Fruit fly (Drosophila melanogaster): ENCODE results near the gene Dpm1.

Dpm1 gene

dm6 chr2L:19546869-19547710 lies 20.9 kb upstream of the Dpm1 start, which contains the start of gene CG10337:
CG10337 (minus strand) TSS chr2L:19546959.
- TF ChIP-seq CG17801 (GFP tag; optimal IDR thresholded peaks at IDR 0.05; ENCODE audit: partially characterized antibody): peak; percentile 77

dm6 chr2L:19543010-19543564 lies 16.9 kb upstream of the Dpm1 start:
- no peak for TF ChIP-seq CG17801 (GFP tag; optimal IDR thresholded peaks at IDR 0.05; ENCODE audit: partially characterized antibody)

- TF ChIP-seq CG17801 (GFP tag; optimal IDR thresholded peaks at IDR 0.05; ENCODE audit: partially characterized antibody): no peak
These were observed 16.2 kb upstream of the Dpm1 start for dm6 chr2L:19542268-19542773.

- TF ChIP-seq CG17801 (GFP tag; optimal IDR thresholded peaks at IDR 0.05; ENCODE audit: partially characterized antibody): no peak
These were observed 14.1 kb upstream of the Dpm1 start, which contains the start of gene CG13081 for dm6 chr2L:19540307-19540706. CG13081 (plus strand) TSS chr2L:19540607.

dm6 chr2L:19537779-19538456 lies 11.8 kb upstream of the Dpm1 start, which contains the start of gene CG13082:
CG13082 (plus strand) TSS chr2L:19538425.
- no peak for TF ChIP-seq CG17801 (GFP tag; optimal IDR thresholded peaks at IDR 0.05; ENCODE audit: partially characterized antibody)

- no peak for TF ChIP-seq CG17801 (GFP tag; optimal IDR thresholded peaks at IDR 0.05; ENCODE audit: partially characterized antibody)
These were observed 9.1 kb upstream of the Dpm1 start, which contains the start of gene CG31697 for dm6 chr2L:19535234-19535633. CG31697 (plus strand) TSS chr2L:19535448.

- peak; percentile 80 for TF ChIP-seq CG17801 (GFP tag; optimal IDR thresholded peaks at IDR 0.05; ENCODE audit: partially characterized antibody)
These were observed 7.1 kb upstream of the Dpm1 start, which contains the start of gene CG33116 for dm6 chr2L:19533247-19533646. CG33116 (plus strand) TSS chr2L:19533479.

- TF ChIP-seq CG17801 (GFP tag; optimal IDR thresholded peaks at IDR 0.05; ENCODE audit: partially characterized antibody): peak; percentile 20
These were observed 3.9 kb upstream of the Dpm1 start, which contains the start of gene CG10165 for dm6 chr2L:19530092-19530491. CG10165 (minus strand) TSS chr2L:19530305.

- TF ChIP-seq CG17801 (GFP tag; optimal IDR thresholded peaks at IDR 0.05; ENCODE audit: partially characterized antibody): peak; percentile 99
These were observed 2.1 kb upstream of the Dpm1 start for dm6 chr2L:19528308-19528707.

dm6 chr2L:19526844-19527243 lies 676 bp upstream of the Dpm1 start:
- no peak for TF ChIP-seq CG17801 (GFP tag; optimal IDR thresholded peaks at IDR 0.05; ENCODE audit: partially characterized antibody)

- no peak for TF ChIP-seq CG17801 (GFP tag; optimal IDR thresholded peaks at IDR 0.05; ENCODE audit: partially characterized antibody)
These were observed 6.6 kb downstream of the Dpm1 start for dm6 chr2L:19519611-19520010.

dm6 chr2L:19518636-19519086 lies 7.5 kb downstream of the Dpm1 start, which contains the start of gene CG10132:
CG10132 (plus strand) TSS chr2L:19518824.
- no peak for TF ChIP-seq CG17801 (GFP tag; optimal IDR thresholded peaks at IDR 0.05; ENCODE audit: partially characterized antibody)

dm6 chr2L:19517154-19517814 lies 8.9 kb downstream of the Dpm1 start, which contains the start of gene Hasp:
Hasp (minus strand) TSS chr2L:19517204.
- TF ChIP-seq CG17801 (GFP tag; optimal IDR thresholded peaks at IDR 0.05; ENCODE audit: partially characterized antibody): no peak

- TF ChIP-seq CG17801 (GFP tag; optimal IDR thresholded peaks at IDR 0.05; ENCODE audit: partially characterized antibody): no peak
These were observed 10.1 kb downstream of the Dpm1 start for dm6 chr2L:19516062-19516461.

Data from ovary, adult (tissue).